Fruit fly (Drosophila melanogaster) whole organism, embryonic: ENCODE measurements around the gene CG11655.

ENCODE experiments used
- B-H1 ChIP-seq: fragments of 200-800 bp; sonication (Bioruptor generic); IDR thresholded peaks from 3 replicates; pipeline ENCODE4 v1.3.6; 2022; ENCODE audit warnings: missing biosample characterization, missing genetic modification characterization
- Bgb ChIP-seq: fragments of 200-800 bp; sonication (Bioruptor generic); IDR thresholded peaks from 2 replicates; pipeline ENCODE4 v1.3.6; 2022; ENCODE audit warnings: missing biosample characterization, missing genetic modification characterization; ENCODE audit not compliant: partially characterized antibody
- C15 ChIP-seq: fragments of 200-800 bp; sonication (Bioruptor generic); IDR thresholded peaks from 3 replicates; pipeline ENCODE4 v1.3.6; 2022; ENCODE audit warnings: missing biosample characterization, missing genetic modification characterization
- CG13424 ChIP-seq: fragments of 200-800 bp; sonication (Bioruptor generic); optimal IDR thresholded peaks from 2 replicates; lab custom pipeline; 2019; ENCODE audit warnings: missing biosample characterization, mild to moderate bottlenecking, missing genetic modification characterization, moderate library complexity
- CG14710 ChIP-seq: fragments of 200-800 bp; sonication (Bioruptor generic); optimal IDR thresholded peaks from 3 replicates; lab custom pipeline; 2019; ENCODE audit warnings: missing biosample characterization, mild to moderate bottlenecking, missing genetic modification characterization, moderate library complexity
- CG14860 ChIP-seq: fragments of 200-800 bp; sonication (Bioruptor generic); IDR thresholded peaks from 3 replicates; pipeline ENCODE4 v1.3.6; 2022; ENCODE audit warnings: missing biosample characterization, missing genetic modification characterization; ENCODE audit not compliant: partially characterized antibody
- CG15696 ChIP-seq: fragments of 200-800 bp; sonication (Bioruptor generic); optimal IDR thresholded peaks from 2 replicates; lab custom pipeline; 2019; ENCODE audit warnings: missing biosample characterization, mild to moderate bottlenecking, missing genetic modification characterization, moderate library complexity
- CG1647 ChIP-seq: fragments of 200-800 bp; sonication (Bioruptor generic); optimal IDR thresholded peaks from 3 replicates; lab custom pipeline; 2016; ENCODE audit warnings: missing biosample characterization, missing genetic modification characterization
- CG17328 ChIP-seq: fragments of 200-800 bp; sonication (Bioruptor generic); IDR thresholded peaks from 2 replicates; pipeline ENCODE4 v1.3.6; 2022; ENCODE audit warnings: missing biosample characterization, missing genetic modification characterization
- CG18262 ChIP-seq: fragments of 200-800 bp; optimal IDR thresholded peaks from 3 replicates; lab custom pipeline; 2019; ENCODE audit warnings: missing biosample characterization, mild to moderate bottlenecking, missing genetic modification characterization, moderate library complexity
- CG18619 ChIP-seq: fragments of 200-800 bp; sonication (Bioruptor generic); optimal IDR thresholded peaks from 3 replicates; lab custom pipeline; 2017; ENCODE audit warnings: missing biosample characterization, mild to moderate bottlenecking, missing genetic modification characterization
- CG30020 ChIP-seq: fragments of 200-800 bp; optimal IDR thresholded peaks from 2 replicates; lab custom pipeline; 2019; ENCODE audit warnings: missing biosample characterization, mild to moderate bottlenecking, missing genetic modification characterization, moderate library complexity
- CG42726 ChIP-seq: fragments of 200-800 bp; sonication (Bioruptor generic); IDR thresholded peaks from 2 replicates; pipeline ENCODE4 v1.3.6; 2022; ENCODE audit warnings: missing biosample characterization, missing genetic modification characterization; ENCODE audit not compliant: partially characterized antibody
- CG4282 ChIP-seq: fragments of 200-800 bp; sonication (Bioruptor generic); optimal IDR thresholded peaks from 2 replicates; lab custom pipeline; 2016; ENCODE audit warnings: missing biosample characterization, missing genetic modification characterization
- CG4424 ChIP-seq: fragments of 200-800 bp; sonication (Bioruptor generic); optimal IDR thresholded peaks from 3 replicates; lab custom pipeline; 2016; ENCODE audit warnings: missing biosample characterization, missing genetic modification characterization
- CG5953 ChIP-seq: fragments of 200-800 bp; sonication (Bioruptor generic); IDR thresholded peaks from 2 replicates; pipeline ENCODE4 v1.3.6; 2022; ENCODE audit warnings: missing biosample characterization, missing genetic modification characterization
- CTCF ChIP-seq: fragments of 200-800 bp; sonication (Bioruptor generic); optimal IDR thresholded peaks from 2 replicates; lab custom pipeline; 2017; ENCODE audit warnings: missing biosample characterization, mild to moderate bottlenecking, missing genetic modification characterization, moderate library complexity
- Elba2 ChIP-seq: fragments of 200-800 bp; sonication (Bioruptor generic); optimal IDR thresholded peaks from 3 replicates; lab custom pipeline; 2016; ENCODE audit warnings: missing biosample characterization, missing genetic modification characterization
- Ets65A ChIP-seq: fragments of 200-800 bp; sonication (Bioruptor generic); peaks from one replicate; lab custom pipeline; 2016; ENCODE audit warnings: missing biosample characterization, missing genetic modification characterization
- MBD-R2 ChIP-seq: fragments of 200-800 bp; sonication (Bioruptor generic); IDR thresholded peaks from 2 replicates; pipeline ENCODE4 v1.3.6; 2022; ENCODE audit warnings: missing biosample characterization, missing genetic modification characterization
- Mad ChIP-seq: fragments of 200-800 bp; sonication (Bioruptor generic); optimal IDR thresholded peaks from 2 replicates; lab custom pipeline; 2016; ENCODE audit warnings: missing biosample characterization, missing genetic modification characterization
- Med ChIP-seq: fragments of 200-800 bp; sonication (Bioruptor generic); peaks from one replicate; lab custom pipeline; 2016; ENCODE audit warnings: missing biosample characterization, missing genetic modification characterization, mild to moderate bottlenecking, inconsistent platforms, moderate library complexity
- NC2α ChIP-seq: fragments of 200-800 bp; sonication (Bioruptor generic); optimal IDR thresholded peaks from 2 replicates; lab custom pipeline; 2016; ENCODE audit warnings: missing biosample characterization, missing genetic modification characterization
- NFAT ChIP-seq: fragments of 200-800 bp; sonication (Bioruptor generic); IDR thresholded peaks from 2 replicates; pipeline ENCODE4 v1.3.6; 2022; ENCODE audit warnings: missing biosample characterization, missing genetic modification characterization
- Nf-YB ChIP-seq: fragments of 200-800 bp; sonication (Bioruptor generic); optimal IDR thresholded peaks from 3 replicates; lab custom pipeline; 2019; ENCODE audit warnings: missing biosample characterization, mild to moderate bottlenecking, missing genetic modification characterization, moderate library complexity
- Opbp ChIP-seq: fragments of 200-800 bp; sonication (Bioruptor generic); IDR thresholded peaks from 3 replicates; pipeline ENCODE4 v1.3.6; 2022; ENCODE audit warnings: missing biosample characterization, missing genetic modification characterization; ENCODE audit not compliant: partially characterized antibody
- Side ChIP-seq: fragments of 200-800 bp; sonication (Bioruptor generic); optimal IDR thresholded peaks from 2 replicates; lab custom pipeline; 2016; ENCODE audit warnings: missing biosample characterization, missing genetic modification characterization
- Trl ChIP-seq, 3 experiments: fragments of >200 bp in 2 of 3; fragments of 200-800 bp in 1 of 3; sonication (Bioruptor generic) in 1 of 3; optimal IDR thresholded peaks; 2 replicates in 1 of 3; 3 replicates in 2 of 3; lab custom pipeline; 2016 to 2017; ENCODE audit warnings: missing biosample characterization in 1 of 3, missing genetic modification characterization in 1 of 3
- ab ChIP-seq: fragments of 200-800 bp; sonication (Bioruptor generic); optimal IDR thresholded peaks from 2 replicates; lab custom pipeline; 2016; ENCODE audit warnings: missing biosample characterization, missing genetic modification characterization
- bigmax ChIP-seq: fragments of 200-800 bp; sonication (Bioruptor generic); optimal IDR thresholded peaks from 2 replicates; lab custom pipeline; 2018; ENCODE audit warnings: missing biosample characterization, mild to moderate bottlenecking, missing genetic modification characterization
- cas ChIP-seq: fragments of 200-800 bp; sonication (Bioruptor generic); IDR thresholded peaks from 2 replicates; pipeline ENCODE4 v1.3.6; 2022; ENCODE audit warnings: missing biosample characterization, missing genetic modification characterization
- chinmo ChIP-seq: fragments of 200-800 bp; sonication (Bioruptor generic); IDR thresholded peaks from 4 replicates; pipeline ENCODE4 v1.3.6; 2022; ENCODE audit warnings: missing biosample characterization, missing genetic modification characterization; ENCODE audit not compliant: partially characterized antibody
- chm ChIP-seq: fragments of 200-800 bp; sonication (Bioruptor generic); IDR thresholded peaks from 2 replicates; pipeline ENCODE4 v1.3.6; 2022; ENCODE audit warnings: missing biosample characterization, missing genetic modification characterization
- ems ChIP-seq: fragments of 200-800 bp; sonication (Bioruptor generic); optimal IDR thresholded peaks from 3 replicates; lab custom pipeline; 2016; ENCODE audit warnings: missing biosample characterization, missing genetic modification characterization
- esg ChIP-seq: fragments of 200-800 bp; sonication (Bioruptor generic); conservative IDR thresholded peaks from 2 replicates; pipeline ENCODE4 v1.3.6; 2022; ENCODE audit warnings: missing biosample characterization, missing genetic modification characterization
- gfzf ChIP-seq: fragments of 200-800 bp; sonication (Bioruptor generic); optimal IDR thresholded peaks from 2 replicates; lab custom pipeline; 2016; ENCODE audit warnings: missing biosample characterization, mild to moderate bottlenecking, missing genetic modification characterization, moderate library complexity
- grn ChIP-seq: fragments of 200-800 bp; sonication (Bioruptor generic); optimal IDR thresholded peaks from 3 replicates; lab custom pipeline; 2017; ENCODE audit warnings: missing biosample characterization, missing genetic modification characterization
- gro ChIP-seq: fragments of 200-800 bp; sonication (Bioruptor generic); optimal IDR thresholded peaks from 2 replicates; lab custom pipeline; 2016; ENCODE audit warnings: missing biosample characterization, missing genetic modification characterization
- jing ChIP-seq: fragments of 200-800 bp; sonication (Bioruptor generic); optimal IDR thresholded peaks from 2 replicates; lab custom pipeline; 2018; ENCODE audit warnings: missing biosample characterization, mild to moderate bottlenecking, missing genetic modification characterization
- kah ChIP-seq: fragments of 200-800 bp; sonication (Bioruptor generic); optimal IDR thresholded peaks from 2 replicates; lab custom pipeline; 2018; ENCODE audit warnings: missing biosample characterization, mild to moderate bottlenecking, missing genetic modification characterization
- lilli ChIP-seq: fragments of 200-800 bp; sonication (Bioruptor generic); optimal IDR thresholded peaks from 3 replicates; lab custom pipeline; 2016; ENCODE audit warnings: missing biosample characterization, missing genetic modification characterization
- maf-S ChIP-seq: fragments of 200-800 bp; sonication (Bioruptor generic); optimal IDR thresholded peaks from 2 replicates; lab custom pipeline; 2016; ENCODE audit warnings: missing biosample characterization, missing genetic modification characterization
- onecut ChIP-seq: fragments of 200-800 bp; sonication (Bioruptor generic); IDR thresholded peaks from 2 replicates; pipeline ENCODE4 v1.3.6; 2022; ENCODE audit warnings: missing biosample characterization, missing genetic modification characterization
- sc ChIP-seq, 3 experiments: fragments of >200 bp in 2 of 3; fragments of 200-800 bp in 1 of 3; sonication (Bioruptor generic) in 1 of 3; optimal IDR thresholded peaks; 2 replicates in 2 of 3; 3 replicates in 1 of 3; lab custom pipeline; 2017; ENCODE audit warnings: mild to moderate bottlenecking in 1 of 3, missing biosample characterization in 1 of 3, missing genetic modification characterization in 1 of 3, missing genetic modification reagents in 1 of 3
- stc ChIP-seq: fragments of 200-800 bp; sonication (Bioruptor generic); IDR thresholded peaks from 2 replicates; pipeline ENCODE4 v1.3.6; 2022; ENCODE audit warnings: missing biosample characterization, missing genetic modification characterization
- sug ChIP-seq: fragments of 200-800 bp; optimal IDR thresholded peaks from 2 replicates; lab custom pipeline; 2019; ENCODE audit warnings: missing biosample characterization, mild to moderate bottlenecking, missing genetic modification characterization, moderate library complexity
- tap ChIP-seq: fragments of 200-800 bp; optimal IDR thresholded peaks from 3 replicates; lab custom pipeline; 2019; ENCODE audit warnings: missing biosample characterization, mild to moderate bottlenecking, missing genetic modification characterization, moderate library complexity
- tgo ChIP-seq: fragments of 200-800 bp; sonication (Bioruptor generic); IDR thresholded peaks from 3 replicates; pipeline ENCODE4 v1.3.6; 2022; ENCODE audit warnings: missing biosample characterization, missing genetic modification characterization
- tin ChIP-seq: fragments of 200-800 bp; sonication (Bioruptor generic); optimal IDR thresholded peaks from 3 replicates; lab custom pipeline; 2016; ENCODE audit warnings: missing biosample characterization, missing genetic modification characterization
- wor ChIP-seq: fragments of 200-800 bp; sonication (Bioruptor generic); IDR thresholded peaks from 2 replicates; pipeline ENCODE4 v1.3.6; 2022; ENCODE audit warnings: missing biosample characterization, missing genetic modification characterization
- zen ChIP-seq: fragments of 200-800 bp; sonication (Bioruptor generic); optimal IDR thresholded peaks from 3 replicates; lab custom pipeline; 2018; ENCODE audit warnings: missing biosample characterization, mild to moderate bottlenecking, missing genetic modification characterization, moderate library complexity
- zen2 ChIP-seq: fragments of 200-800 bp; sonication (Bioruptor generic); IDR thresholded peaks from 3 replicates; pipeline ENCODE4 v1.3.6; 2022; ENCODE audit warnings: missing biosample characterization, missing genetic modification characterization; ENCODE audit not compliant: partially characterized antibody

CG11655 gene

dm6 chrX:15462436-15462857 is 9.2 kb downstream of the CG11655 start, which contains the start of the genes shtd, CG6294 and CG6299 (continued):
- TF ChIP-seq grn (GFP tag; lab: Kevin White, UChicago) (no peak), maf-S (GFP tag; lab: Kevin White, UChicago) (no peak), CG17328 (GFP tag; lab: Robert Waterston, UW) (no peak), CG14860 (GFP tag; lab: Robert Waterston, UW) (peak; percentile 99), zen2 (GFP tag; lab: Robert Waterston, UW) (peak; percentile 92), ems (GFP tag; lab: Kevin White, UChicago) (peak; percentile 13), CG1647 (no peak), Elba2 (GFP tag; lab: Kevin White, UChicago) (peak; percentile 54), C15 (GFP tag; lab: Robert Waterston, UW) (no peak), Nf-YB (GFP tag; lab: Kevin White, UChicago) (no peak), kah (GFP tag; lab: Kevin White, UChicago) (no peak), sc (optimal IDR thresholded peaks at IDR 0.05; lab: Kevin White, UChicago) (no peak), sc (GFP tag; optimal IDR thresholded peaks at IDR 0.05; lab: Kevin White, UChicago) (no peak), sug (no peak), CG18619 (GFP tag; lab: Kevin White, UChicago) (no peak), CG14710 (tag; lab: Kevin White, UChicago) (peak; percentile 68), CG4282 (GFP tag; lab: Kevin White, UChicago) (no peak), chinmo (peak; percentile 75; the same call in 2 of the 4 replicates), Trl (optimal IDR thresholded peaks at IDR 0.05; lab: Kevin White, UChicago) (no peak), Trl (GFP tag; optimal IDR thresholded peaks at IDR 0.05; lab: Kevin White, UChicago) (no peak), lilli (GFP tag; lab: Kevin White, UChicago) (peak; percentile 18), CG13424 (tag; lab: Kevin White, UChicago) (peak; percentile 25), zen (peak; percentile 16), bigmax (no peak), jing (GFP tag; lab: Kevin White, UChicago) (no peak), Bgb (peak; percentile 92), Mad (GFP tag; lab: Kevin White, UChicago) (peak; percentile 20), Opbp (GFP tag; lab: Robert Waterston, UW) (peak; percentile 88), CG15696 (tag; lab: Kevin White, UChicago) (peak; percentile 14), tin (peak; percentile 28), gro (GFP tag; lab: Kevin White, UChicago) (no peak), gfzf (GFP tag; lab: Kevin White, UChicago) (peak; percentile 16), ab (no peak), Ets65A (GFP tag; lab: Kevin White, UChicago) (peak; percentile 86), B-H1 (GFP tag; lab: Robert Waterston, UW) (no peak), esg (GFP tag; lab: Robert Waterston, UW) (no peak), tgo (GFP tag; lab: Robert Waterston, UW) (no peak), tap (tag; lab: Kevin White, UChicago) (no peak), onecut (GFP tag; lab: Robert Waterston, UW) (no peak), MBD-R2 (peak; percentile 91), Side (GFP tag; lab: Kevin White, UChicago) (no peak), CG4424 (GFP tag; lab: Kevin White, UChicago) (no peak), stc (no peak), chm (GFP tag; lab: Robert Waterston, UW) (no peak), NFAT (GFP tag; lab: Robert Waterston, UW) (no peak), Med (GFP tag; lab: Kevin White, UChicago) (peak; percentile 69), cas (no peak), NC2α (GFP tag; lab: Kevin White, UChicago) (no peak), CG5953 (no peak), CG18262 (tag; lab: Kevin White, UChicago) (no peak), CG42726 (GFP tag; lab: Robert Waterston, UW) (peak; percentile 74), CTCF (no peak), CG30020 (tag; lab: Kevin White, UChicago) (peak; percentile 50), wor (GFP tag; lab: Robert Waterston, UW) (no peak)
